Worm (Caenorhabditis elegans) whole organism, late embryonic: ENCODE measurements around the gene F29B9.12.

Experiments used
- nfya-1 ChIP-seq: sonication (generic microtip); optimal IDR thresholded peaks from 2 replicates; lab custom pipeline; 2017; ENCODE audit warnings: missing genetic modification characterization, mild to moderate bottlenecking, missing compliant biosample characterization, antibody characterized with exemption, moderate library complexity
- odd-2 ChIP-seq: sonication (generic microtip); optimal IDR thresholded peaks from 2 replicates; lab custom pipeline; 2017; ENCODE audit warnings: antibody characterized with exemption, mild to moderate bottlenecking, missing genetic modification characterization, missing compliant biosample characterization
- rnt-1 ChIP-seq: sonication (generic microtip); optimal IDR thresholded peaks from 2 replicates; lab custom pipeline; 2016; ENCODE audit warnings: missing genetic modification characterization, missing compliant biosample characterization
- tbx-2 ChIP-seq: sonication (generic microtip); optimal IDR thresholded peaks from 2 replicates; lab custom pipeline; 2016; ENCODE audit warnings: missing genetic modification characterization, missing compliant biosample characterization

- TF ChIP-seq nfya-1 (tag; lab: Kevin White, UChicago) (no peak), odd-2 (tag; lab: Kevin White, UChicago) (no peak), rnt-1 (tag; lab: Kevin White, UChicago) (no peak), tbx-2 (tag; lab: Kevin White, UChicago) (no peak)
These were observed 13.0 kb upstream of the F29B9.12 start for ce11 chrIV:4656380-4656779.
